Worm (Caenorhabditis elegans): ENCODE results near the gene B0334.4.

DNA sequence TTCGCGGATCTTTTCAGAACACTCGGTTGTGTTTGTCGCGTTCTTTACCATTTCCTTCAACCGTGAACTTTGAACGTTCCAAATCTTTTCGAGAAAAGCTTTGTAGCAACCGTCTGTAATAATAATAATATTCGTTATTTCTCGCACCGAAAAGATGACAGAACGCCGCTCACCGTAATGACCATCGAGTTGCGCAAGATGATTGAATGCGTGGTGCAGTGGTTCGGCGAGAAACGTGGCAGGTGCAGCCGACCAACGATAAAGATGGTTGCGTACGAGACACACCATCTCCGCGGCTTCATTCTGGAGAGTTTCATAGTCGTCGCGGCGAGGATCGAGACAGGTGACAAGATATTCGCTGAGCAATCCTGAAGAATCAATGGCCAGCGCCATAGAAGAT lies 47.5 kb downstream of the B0334.4 start:
- TF ChIP-seq rnt-1 (tag; optimal IDR thresholded peaks at IDR 0.05) (no peak), nhr-11 (tag; optimal IDR thresholded peaks at IDR 0.05) (no peak), unc-30 (tag; optimal IDR thresholded peaks at IDR 0.05) (no peak), nhr-28 (tag; optimal IDR thresholded peaks at IDR 0.05) (no peak), unc-62 (GFP tag; optimal IDR thresholded peaks at IDR 0.05) (no peak), C16A3.4 (tag; optimal IDR thresholded peaks at IDR 0.05) (no peak), ama-1 (optimal IDR thresholded peaks at IDR 0.05) (no peak), unc-98 (GFP tag; IDR thresholded peaks at IDR 0.05) (no peak), mdl-1 (tag; optimal IDR thresholded peaks at IDR 0.05) (no peak), fkh-10 (GFP tag; optimal IDR thresholded peaks at IDR 0.05) (no peak), pqm-1 (tag; optimal IDR thresholded peaks at IDR 0.05) (no peak)

Measured in whole organism, L1 larva.